Fruit fly (Drosophila melanogaster) whole organism, embryonic: Measurements from ENCODE around the gene CG10481.

Experiments used
- Asciz ChIP-seq: fragments of 200-800 bp; sonication (Bioruptor generic); optimal IDR thresholded peaks from 2 replicates; lab custom pipeline; 2017; ENCODE audit warnings: missing biosample characterization, mild to moderate bottlenecking, missing genetic modification characterization, missing genetic modification reagents
- B-H2 ChIP-seq: fragments of 200-800 bp; sonication (Bioruptor generic); optimal IDR thresholded peaks from 2 replicates; lab custom pipeline; 2018; ENCODE audit warnings: missing biosample characterization, mild to moderate bottlenecking, missing genetic modification characterization
- BEAF-32 ChIP-seq: fragments of 200-800 bp; sonication (Bioruptor generic); optimal IDR thresholded peaks from 3 replicates; lab custom pipeline; 2017; ENCODE audit warnings: missing biosample characterization, missing genetic modification characterization, mild to moderate bottlenecking, moderate library complexity, missing genetic modification reagents
- Blimp-1 ChIP-seq: fragments of 200-800 bp; sonication (Bioruptor generic); optimal IDR thresholded peaks from 3 replicates; lab custom pipeline; 2018; ENCODE audit warnings: missing biosample characterization, missing genetic modification characterization, mild to moderate bottlenecking, moderate library complexity, missing genetic modification reagents
- CG10267 ChIP-seq: fragments of 200-800 bp; sonication (Bioruptor generic); optimal IDR thresholded peaks from 2 replicates; lab custom pipeline; 2018; ENCODE audit warnings: missing biosample characterization, mild to moderate bottlenecking, missing genetic modification characterization, moderate library complexity
- CG10979 ChIP-seq: fragments of 200-800 bp; sonication (Bioruptor generic); optimal IDR thresholded peaks from 2 replicates; lab custom pipeline; 2018; ENCODE audit warnings: missing biosample characterization, mild to moderate bottlenecking, missing genetic modification characterization, moderate library complexity
- CG11456 ChIP-seq: fragments of 200-800 bp; sonication (Bioruptor generic); IDR thresholded peaks from 3 replicates; pipeline ENCODE4 v1.3.6; 2022; ENCODE audit warnings: missing biosample characterization, missing genetic modification characterization
- CG12155 ChIP-seq: fragments of 200-800 bp; sonication (Bioruptor generic); optimal IDR thresholded peaks from 3 replicates; lab custom pipeline; 2016; ENCODE audit warnings: missing biosample characterization, missing genetic modification characterization
- CG12219 ChIP-seq: fragments of 200-800 bp; sonication (Bioruptor generic); optimal IDR thresholded peaks from 3 replicates; lab custom pipeline; 2018; ENCODE audit warnings: missing biosample characterization, mild to moderate bottlenecking, missing genetic modification characterization
- CG12744 ChIP-seq: fragments of 200-800 bp; sonication (Bioruptor generic); optimal IDR thresholded peaks from 2 replicates; lab custom pipeline; 2016; ENCODE audit warnings: missing biosample characterization, missing genetic modification characterization
- CG14050 ChIP-seq: fragments of 200-800 bp; sonication (Bioruptor generic); IDR thresholded peaks from 3 replicates; pipeline ENCODE4 v1.3.6; 2022; ENCODE audit warnings: missing biosample characterization, missing genetic modification characterization
- CG14667 ChIP-seq: fragments of 200-800 bp; sonication (Bioruptor generic); IDR thresholded peaks from 2 replicates; pipeline ENCODE4 v1.3.6; 2022; ENCODE audit warnings: missing biosample characterization, missing genetic modification characterization
- CG1602 ChIP-seq: fragments of 200-800 bp; sonication (Bioruptor generic); optimal IDR thresholded peaks from 3 replicates; lab custom pipeline; 2016; ENCODE audit warnings: missing biosample characterization, missing genetic modification characterization
- CG1647 ChIP-seq: fragments of 200-800 bp; sonication (Bioruptor generic); optimal IDR thresholded peaks from 3 replicates; lab custom pipeline; 2016; ENCODE audit warnings: missing biosample characterization, missing genetic modification characterization
- CG16863 ChIP-seq: fragments of 200-800 bp; sonication (Bioruptor generic); optimal IDR thresholded peaks from 3 replicates; lab custom pipeline; 2016; ENCODE audit warnings: missing biosample characterization, missing genetic modification characterization
- CG17186 ChIP-seq: fragments of 200-800 bp; sonication (Bioruptor generic); optimal IDR thresholded peaks from 3 replicates; lab custom pipeline; 2017; ENCODE audit warnings: missing biosample characterization, missing genetic modification reagents, missing genetic modification characterization
- CG17328 ChIP-seq: fragments of 200-800 bp; sonication (Bioruptor generic); IDR thresholded peaks from 2 replicates; pipeline ENCODE4 v1.3.6; 2022; ENCODE audit warnings: missing biosample characterization, missing genetic modification characterization
- CG17612 ChIP-seq: fragments of 200-800 bp; sonication (Bioruptor generic); IDR thresholded peaks from 2 replicates; pipeline ENCODE4 v1.3.6; 2022; ENCODE audit warnings: missing biosample characterization, missing genetic modification characterization
- CG17802 ChIP-seq: fragments of 200-800 bp; sonication (Bioruptor generic); optimal IDR thresholded peaks from 2 replicates; lab custom pipeline; 2018; ENCODE audit warnings: missing biosample characterization, mild to moderate bottlenecking, missing genetic modification characterization, moderate library complexity
- CG30403 ChIP-seq: fragments of 200-800 bp; sonication (Bioruptor generic); optimal IDR thresholded peaks from 3 replicates; lab custom pipeline; 2016; ENCODE audit warnings: missing biosample characterization, missing genetic modification characterization
- CG6689 ChIP-seq: fragments of 200-800 bp; sonication (Bioruptor generic); IDR thresholded peaks from 2 replicates; pipeline ENCODE4 v1.3.6; 2022; ENCODE audit warnings: missing biosample characterization, missing genetic modification characterization
- CG7372 ChIP-seq: fragments of 200-800 bp; sonication (Bioruptor generic); IDR thresholded peaks from 2 replicates; pipeline ENCODE4 v1.3.6; 2022; ENCODE audit warnings: missing biosample characterization, missing genetic modification characterization
- CG7839 ChIP-seq: fragments of 200-800 bp; sonication (Bioruptor generic); optimal IDR thresholded peaks from 3 replicates; lab custom pipeline; 2018; ENCODE audit warnings: missing biosample characterization, mild to moderate bottlenecking, missing genetic modification characterization, moderate library complexity
- CG8765 ChIP-seq: fragments of 200-800 bp; sonication (Bioruptor generic); IDR thresholded peaks from 2 replicates; pipeline ENCODE4 v1.3.6; 2022; ENCODE audit warnings: missing biosample characterization, missing genetic modification characterization
- CG9437 ChIP-seq: fragments of 200-800 bp; sonication (Bioruptor generic); optimal IDR thresholded peaks from 2 replicates; lab custom pipeline; 2018; ENCODE audit warnings: missing biosample characterization, mild to moderate bottlenecking, missing genetic modification characterization
- CG9876 ChIP-seq: fragments of 200-800 bp; sonication (Bioruptor generic); optimal IDR thresholded peaks from 2 replicates; lab custom pipeline; 2016; ENCODE audit warnings: missing biosample characterization, missing genetic modification characterization
- Dip3 ChIP-seq: fragments of 200-800 bp; sonication (Bioruptor generic); optimal IDR thresholded peaks from 3 replicates; lab custom pipeline; 2016; ENCODE audit warnings: missing biosample characterization, missing genetic modification characterization
- HmgD ChIP-seq: fragments of 200-800 bp; sonication (Bioruptor generic); optimal IDR thresholded peaks from 3 replicates; lab custom pipeline; 2016; ENCODE audit warnings: missing biosample characterization, missing genetic modification characterization
- Hmr ChIP-seq: fragments of 200-800 bp; sonication (Bioruptor generic); optimal IDR thresholded peaks from 3 replicates; lab custom pipeline; 2017; ENCODE audit warnings: mild to moderate bottlenecking, missing biosample characterization, missing genetic modification reagents, missing genetic modification characterization
- Hsf ChIP-seq: fragments of 200-800 bp; sonication (Bioruptor generic); optimal IDR thresholded peaks from 3 replicates; lab custom pipeline; 2016; ENCODE audit warnings: missing biosample characterization, missing genetic modification characterization
- Jarid2 ChIP-seq: fragments of 200-800 bp; sonication (Bioruptor generic); optimal IDR thresholded peaks from 3 replicates; lab custom pipeline; 2017; ENCODE audit warnings: mild to moderate bottlenecking, missing biosample characterization, missing genetic modification reagents, missing genetic modification characterization
- Lim3 ChIP-seq: fragments of 200-800 bp; sonication (Bioruptor generic); IDR thresholded peaks from 2 replicates; pipeline ENCODE4 v1.3.6; 2022; ENCODE audit warnings: missing biosample characterization, missing genetic modification characterization
- Mrtf ChIP-seq: fragments of 200-800 bp; sonication (Bioruptor generic); IDR thresholded peaks from 3 replicates; pipeline ENCODE4 v1.3.6; 2022; ENCODE audit warnings: missing biosample characterization, missing genetic modification characterization
- NC2α ChIP-seq: fragments of 200-800 bp; sonication (Bioruptor generic); optimal IDR thresholded peaks from 2 replicates; lab custom pipeline; 2016; ENCODE audit warnings: missing biosample characterization, missing genetic modification characterization
- NC2β ChIP-seq: fragments of 200-800 bp; sonication (Bioruptor generic); optimal IDR thresholded peaks from 2 replicates; lab custom pipeline; 2016; ENCODE audit warnings: missing biosample characterization, missing genetic modification characterization
- NfI ChIP-seq: fragments of 200-800 bp; sonication (Bioruptor generic); optimal IDR thresholded peaks from 3 replicates; lab custom pipeline; 2018; ENCODE audit warnings: missing biosample characterization, mild to moderate bottlenecking, missing genetic modification characterization, moderate library complexity
- Oli ChIP-seq: fragments of 200-800 bp; sonication (Bioruptor generic); optimal IDR thresholded peaks from 2 replicates; lab custom pipeline; 2018; ENCODE audit warnings: missing biosample characterization, mild to moderate bottlenecking, missing genetic modification characterization, moderate library complexity
- Rx ChIP-seq: fragments of 200-800 bp; sonication (Bioruptor generic); IDR thresholded peaks from 2 replicates; pipeline ENCODE4 v1.3.6; 2022; ENCODE audit warnings: missing biosample characterization, missing genetic modification characterization
- Spps ChIP-seq: fragments of 200-800 bp; sonication (Bioruptor generic); optimal IDR thresholded peaks from 2 replicates; lab custom pipeline; 2018; ENCODE audit warnings: missing biosample characterization, mild to moderate bottlenecking, missing genetic modification characterization
- Ssrp ChIP-seq: fragments of 200-800 bp; sonication (Bioruptor generic); optimal IDR thresholded peaks from 2 replicates; lab custom pipeline; 2018; ENCODE audit warnings: missing biosample characterization, mild to moderate bottlenecking, missing genetic modification characterization, moderate library complexity
- Usf ChIP-seq: fragments of 200-800 bp; sonication (Bioruptor generic); optimal IDR thresholded peaks from 2 replicates; lab custom pipeline; 2017; ENCODE audit warnings: missing genotype, missing biosample characterization, missing genetic modification characterization
- Xbp1 ChIP-seq: fragments of 200-800 bp; sonication (Bioruptor generic); optimal IDR thresholded peaks from 3 replicates; lab custom pipeline; 2016; ENCODE audit warnings: missing biosample characterization, mild to moderate bottlenecking, missing genetic modification characterization
- amos ChIP-seq: fragments of 200-800 bp; sonication (Bioruptor generic); IDR thresholded peaks from 2 replicates; pipeline ENCODE4 v1.3.6; 2022; ENCODE audit warnings: missing biosample characterization, missing genetic modification characterization; ENCODE audit not compliant: partially characterized antibody
- dmrt11E ChIP-seq: fragments of 200-800 bp; sonication (Bioruptor generic); optimal IDR thresholded peaks from 3 replicates; lab custom pipeline; 2018; ENCODE audit warnings: missing biosample characterization, mild to moderate bottlenecking, missing genetic modification characterization, moderate library complexity
- dmrt99B ChIP-seq: fragments of 200-800 bp; sonication (Bioruptor generic); optimal IDR thresholded peaks from 2 replicates; lab custom pipeline; 2018; ENCODE audit warnings: missing biosample characterization, mild to moderate bottlenecking, missing genetic modification characterization, moderate library complexity
- eyg ChIP-seq: fragments of 200-800 bp; sonication (Bioruptor generic); optimal IDR thresholded peaks from 3 replicates; lab custom pipeline; 2016; ENCODE audit warnings: missing biosample characterization, missing genetic modification characterization
- gce ChIP-seq: fragments of 200-800 bp; sonication (Bioruptor generic); IDR thresholded peaks from 3 replicates; pipeline ENCODE4 v1.3.6; 2022; ENCODE audit warnings: missing biosample characterization, missing genetic modification characterization
- ham ChIP-seq: fragments of 200-800 bp; sonication (Bioruptor generic); IDR thresholded peaks from 2 replicates; pipeline ENCODE4 v1.3.6; 2022; ENCODE audit warnings: missing biosample characterization, missing genetic modification characterization
- lab ChIP-seq: fragments of 200-800 bp; sonication (Bioruptor generic); optimal IDR thresholded peaks from 3 replicates; lab custom pipeline; 2017; ENCODE audit warnings: missing biosample characterization, missing genetic modification characterization, mild to moderate bottlenecking, moderate library complexity, missing genetic modification reagents
- tgo ChIP-seq: fragments of 200-800 bp; sonication (Bioruptor generic); IDR thresholded peaks from 3 replicates; pipeline ENCODE4 v1.3.6; 2022; ENCODE audit warnings: missing biosample characterization, missing genetic modification characterization
- unc-4 ChIP-seq: fragments of 200-800 bp; sonication (Bioruptor generic); IDR thresholded peaks from 2 replicates; pipeline ENCODE4 v1.3.6; 2022; ENCODE audit warnings: missing biosample characterization, missing genetic modification characterization; ENCODE audit not compliant: partially characterized antibody
- wek ChIP-seq: fragments of 200-800 bp; sonication (Bioruptor generic); optimal IDR thresholded peaks from 3 replicates; lab custom pipeline; 2018; ENCODE audit warnings: missing biosample characterization, mild to moderate bottlenecking, missing genetic modification characterization, moderate library complexity

The CG10481 gene

DNA sequence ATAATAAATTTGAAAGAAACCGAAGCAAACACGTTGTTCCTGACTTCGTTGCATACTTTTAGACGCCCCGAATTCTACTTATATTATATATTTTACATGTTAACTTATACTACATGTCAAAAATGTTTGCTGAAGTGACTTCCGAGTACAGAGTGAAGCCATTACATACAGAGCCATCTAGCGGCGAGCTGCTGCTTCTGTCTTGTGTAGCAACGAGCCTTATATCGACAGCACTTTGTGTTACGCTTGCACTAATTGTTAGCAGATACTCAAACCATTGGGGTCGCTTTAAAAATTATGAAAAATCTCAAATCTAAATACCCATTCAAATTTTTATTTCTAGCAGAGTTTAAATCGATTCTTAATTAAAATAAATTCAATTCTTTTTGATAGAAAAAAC, 4.9 kb downstream of the CG10481 start (continued):
- TF ChIP-seq NC2β (GFP tag; lab: Kevin White, UChicago) = peak; percentile 61
- TF ChIP-seq B-H2 (GFP tag; lab: Kevin White, UChicago) = peak; percentile 64
- TF ChIP-seq CG30403 (GFP tag; lab: Kevin White, UChicago) = peak; percentile 67
- TF ChIP-seq dmrt11E (tag; lab: Kevin White, UChicago) = peak; percentile 60
- TF ChIP-seq Hmr (GFP tag; lab: Kevin White, UChicago) = peak; percentile 86
- TF ChIP-seq Dip3 (GFP tag; lab: Kevin White, UChicago) = peak; percentile 61
- TF ChIP-seq Asciz (GFP tag; lab: Kevin White, UChicago) = no peak
- peak; percentile 41; the same call in 1 of the 2 replicates for TF ChIP-seq ham
- peak; percentile 52 for TF ChIP-seq tgo (GFP tag; lab: Robert Waterston, UW)
- no peak; the same call in 1 of the 2 replicates for TF ChIP-seq CG8765 (GFP tag; lab: Robert Waterston, UW)
- no peak for TF ChIP-seq gce (GFP tag; lab: Robert Waterston, UW)
- peak; percentile 10 for TF ChIP-seq CG17186
- peak; percentile 86 for TF ChIP-seq HmgD
- TF ChIP-seq Usf (GFP tag; lab: Kevin White, UChicago) = no peak
- TF ChIP-seq lab (GFP tag; lab: Kevin White, UChicago) = peak; percentile 79
- TF ChIP-seq CG9876 = peak; percentile 74
- peak; percentile 79 for TF ChIP-seq NfI (GFP tag; lab: Kevin White, UChicago)
- TF ChIP-seq CG14050 (GFP tag; lab: Robert Waterston, UW) = 0 out of 3 replicates have a peak, but pooled peaks have one; percentile 21
- TF ChIP-seq unc-4 (GFP tag; lab: Robert Waterston, UW) = no peak
- peak; percentile 87 for TF ChIP-seq Xbp1 (GFP tag; lab: Kevin White, UChicago)
- TF ChIP-seq CG17328 (GFP tag; lab: Robert Waterston, UW) = peak; percentile 56; the same call in 1 of the 2 replicates
- peak; percentile 2 for TF ChIP-seq dmrt99B
- peak; percentile 69 for TF ChIP-seq CG1602 (GFP tag; lab: Kevin White, UChicago)
- peak; percentile 56 for TF ChIP-seq CG1647
- peak; percentile 70 for TF ChIP-seq amos (GFP tag; lab: Robert Waterston, UW)
- peak; percentile 71 for TF ChIP-seq CG10979 (tag; lab: Kevin White, UChicago)
- peak; percentile 65 for TF ChIP-seq CG17802 (tag; lab: Kevin White, UChicago)
- TF ChIP-seq CG11456 = peak; percentile 89
- TF ChIP-seq CG12744 = peak; percentile 54
- TF ChIP-seq wek = no peak
- TF ChIP-seq BEAF-32 = peak; percentile 5
- peak; percentile 7 for TF ChIP-seq eyg (GFP tag; lab: Kevin White, UChicago)
- peak; percentile 19; the same call in 1 of the 3 replicates for TF ChIP-seq Mrtf (GFP tag; lab: Robert Waterston, UW)
- TF ChIP-seq CG9437 = peak; percentile 55
- peak; percentile 49 for TF ChIP-seq CG12155 (GFP tag; lab: Kevin White, UChicago)
- peak; percentile 63 for TF ChIP-seq Jarid2 (GFP tag; lab: Kevin White, UChicago)
- TF ChIP-seq CG14667 = peak; percentile 59

DNA sequence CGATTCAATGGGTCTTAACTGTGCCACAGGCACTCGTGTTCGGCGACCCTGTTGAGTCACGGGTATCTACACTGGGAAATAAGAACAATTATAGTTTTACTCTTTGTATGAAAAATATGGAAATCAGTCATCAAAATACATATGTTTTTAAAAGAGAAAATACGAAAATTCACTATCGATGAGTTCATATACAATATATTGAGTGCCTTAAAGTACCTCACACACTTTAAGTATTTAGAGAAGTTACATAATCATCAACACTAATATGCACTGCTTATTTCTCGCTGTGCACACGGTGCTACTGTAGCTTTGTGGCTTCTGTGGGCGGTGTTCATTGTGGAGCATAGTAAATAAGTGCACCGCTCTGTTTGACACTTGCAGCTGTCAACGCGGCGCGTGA, 7.9 kb downstream of the CG10481 start:
- peak; percentile 43 for TF ChIP-seq CG7839
- peak; percentile 21 for TF ChIP-seq Hsf (GFP tag; lab: Kevin White, UChicago)
- no peak for TF ChIP-seq CG7372
- TF ChIP-seq NC2α = no peak
- no peak for TF ChIP-seq CG16863
- peak; percentile 39; the same call in 1 of the 2 replicates for TF ChIP-seq CG6689 (GFP tag; lab: Robert Waterston, UW)
- TF ChIP-seq Rx (GFP tag; lab: Robert Waterston, UW) = 0 out of 2 replicates have a peak, but pooled peaks have one; percentile 12
- TF ChIP-seq CG12219 (GFP tag; lab: Kevin White, UChicago) = peak; percentile 2
- peak; percentile 74 for TF ChIP-seq Blimp-1 (GFP tag; lab: Kevin White, UChicago)
- peak; percentile 4 for TF ChIP-seq CG1602 (GFP tag; lab: Kevin White, UChicago)
- no peak for TF ChIP-seq CG17612
- peak; percentile 53 for TF ChIP-seq Spps
- TF ChIP-seq Ssrp (tag; lab: Kevin White, UChicago) = peak; percentile 46
- TF ChIP-seq Lim3 = no peak
- peak; percentile 39 for TF ChIP-seq Oli (tag; lab: Kevin White, UChicago)
- peak; percentile 43 for TF ChIP-seq CG10267 (tag; lab: Kevin White, UChicago)
